Fruit fly (Drosophila melanogaster) S2 (cell line): ENCODE measurements around the gene CG7483.

Source experiments
- CG8478 ChIP-seq: fragments of >200 bp; optimal IDR thresholded peaks from 2 replicates; lab custom pipeline; 2018
- CTCF ChIP-seq, 2 experiments: fragments of >200 bp; optimal IDR thresholded peaks; 2 replicates each; lab custom pipeline; 2018

dm6 chr3R:8272573-8273165, 40.3 kb upstream of the CG7483 start:
- no peak for TF ChIP-seq CTCF (optimal IDR thresholded peaks at IDR 0.05; lab: Kevin White, UChicago)
- no peak for TF ChIP-seq CG8478 (lab: Kevin White, UChicago)
